Fruit fly (Drosophila melanogaster) whole organism, prepupa: Measurements from ENCODE around the gene CG7101.

ENCODE experiments used
- CG10669 ChIP-seq: fragments of 200-800 bp; sonication (Bioruptor generic); optimal IDR thresholded peaks from 3 replicates; lab custom pipeline; 2018; ENCODE audit warnings: missing biosample characterization, mild to moderate bottlenecking, missing genetic modification characterization, moderate library complexity
- CG11294 ChIP-seq: fragments of 200-800 bp; sonication (Bioruptor generic); IDR thresholded peaks from 2 replicates; pipeline ENCODE4 v1.3.6; 2022; ENCODE audit warnings: missing biosample characterization, missing genetic modification characterization
- CG11762 ChIP-seq: fragments of 200-800 bp; sonication (Bioruptor generic); optimal IDR thresholded peaks from 3 replicates; lab custom pipeline; 2016; ENCODE audit warnings: missing biosample characterization, missing genetic modification characterization; ENCODE audit not compliant: insufficient read depth
- CG11902 ChIP-seq: fragments of 200-800 bp; sonication (Bioruptor generic); optimal IDR thresholded peaks from 3 replicates; lab custom pipeline; 2016; ENCODE audit warnings: missing biosample characterization, missing genetic modification characterization
- CG1621 ChIP-seq: fragments of 200-800 bp; sonication (Bioruptor generic); optimal IDR thresholded peaks from 3 replicates; lab custom pipeline; 2018; ENCODE audit warnings: missing biosample characterization, mild to moderate bottlenecking, missing genetic modification characterization
- CG3032 ChIP-seq: fragments of 200-800 bp; optimal IDR thresholded peaks from 2 replicates; lab custom pipeline; 2019; ENCODE audit warnings: missing biosample characterization, mild to moderate bottlenecking, missing genetic modification characterization, moderate library complexity
- CG31627 ChIP-seq: fragments of 200-800 bp; sonication (Bioruptor generic); optimal IDR thresholded peaks from 3 replicates; lab custom pipeline; 2016; ENCODE audit warnings: missing biosample characterization, missing genetic modification characterization
- CG32006 ChIP-seq: fragments of 200-800 bp; sonication (Bioruptor generic); optimal IDR thresholded peaks from 3 replicates; lab custom pipeline; 2017; ENCODE audit warnings: missing biosample characterization, mild to moderate bottlenecking, missing genetic modification characterization
- CG3919 ChIP-seq: fragments of 200-800 bp; sonication (Bioruptor generic); optimal IDR thresholded peaks from 3 replicates; lab custom pipeline; 2016; ENCODE audit warnings: missing biosample characterization, missing genetic modification characterization
- CG6276 ChIP-seq: fragments of 200-800 bp; sonication (Bioruptor generic); optimal IDR thresholded peaks from 2 replicates; lab custom pipeline; 2017; ENCODE audit warnings: missing biosample characterization, mild to moderate bottlenecking, missing genetic modification characterization
- CG6792 ChIP-seq: fragments of 200-800 bp; sonication (Bioruptor generic); optimal IDR thresholded peaks from 3 replicates; lab custom pipeline; 2016; ENCODE audit warnings: missing biosample characterization, missing genetic modification characterization
- CG6854 ChIP-seq: fragments of 200-800 bp; sonication (Bioruptor generic); optimal IDR thresholded peaks from 2 replicates; lab custom pipeline; 2017; ENCODE audit warnings: missing biosample characterization, mild to moderate bottlenecking, missing genetic modification characterization
- CG8119 ChIP-seq: fragments of 200-800 bp; sonication (Bioruptor generic); IDR thresholded peaks from 3 replicates; pipeline ENCODE4 v1.3.6; 2022; ENCODE audit warnings: missing biosample characterization, missing genetic modification characterization
- CG8319 ChIP-seq: fragments of 200-800 bp; sonication (Bioruptor generic); optimal IDR thresholded peaks from 3 replicates; lab custom pipeline; 2016; ENCODE audit warnings: missing biosample characterization, missing genetic modification characterization
- CG8632 ChIP-seq: fragments of 200-800 bp; sonication (Bioruptor generic); optimal IDR thresholded peaks from 3 replicates; lab custom pipeline; 2016; ENCODE audit warnings: missing biosample characterization, missing genetic modification characterization
- CG9139 ChIP-seq: fragments of 200-800 bp; sonication (Bioruptor generic); optimal IDR thresholded peaks from 3 replicates; lab custom pipeline; 2017; ENCODE audit warnings: missing biosample characterization, mild to moderate bottlenecking, missing genetic modification characterization
- Eip75B ChIP-seq: fragments of 200-800 bp; sonication (Bioruptor generic); optimal IDR thresholded peaks from 3 replicates; lab custom pipeline; 2016; ENCODE audit warnings: missing biosample characterization, missing genetic modification characterization
- Eip78C ChIP-seq: fragments of 200-800 bp; sonication (Bioruptor generic); peaks from one replicate; lab custom pipeline; 2016; ENCODE audit warnings: missing biosample characterization, missing genetic modification characterization
- Ets21C ChIP-seq: fragments of 200-800 bp; sonication (Bioruptor generic); optimal IDR thresholded peaks from 3 replicates; lab custom pipeline; 2016; ENCODE audit warnings: missing biosample characterization, missing genetic modification characterization
- Ets96B ChIP-seq: fragments of 200-800 bp; optimal IDR thresholded peaks from 2 replicates; lab custom pipeline; 2019; ENCODE audit warnings: missing biosample characterization, mild to moderate bottlenecking, missing genetic modification characterization, moderate library complexity
- Hr38 ChIP-seq: sonication (Bioruptor generic); optimal IDR thresholded peaks from 2 replicates; lab custom pipeline; 2016; ENCODE audit warnings: missing biosample characterization, missing genetic modification characterization
- Sox14 ChIP-seq: fragments of 200-800 bp; sonication (Bioruptor generic); optimal IDR thresholded peaks from 3 replicates; lab custom pipeline; 2016; ENCODE audit warnings: missing biosample characterization, missing genetic modification characterization
- Sox15 ChIP-seq: fragments of 200-800 bp; sonication (Bioruptor generic); optimal IDR thresholded peaks from 3 replicates; lab custom pipeline; 2016; ENCODE audit warnings: missing biosample characterization, missing genetic modification characterization
- achi ChIP-seq: fragments of 200-800 bp; sonication (Bioruptor generic); optimal IDR thresholded peaks from 3 replicates; lab custom pipeline; 2016; ENCODE audit warnings: missing biosample characterization, missing genetic modification characterization
- acj6 ChIP-seq: fragments of 200-800 bp; sonication (Bioruptor generic); optimal IDR thresholded peaks from 3 replicates; lab custom pipeline; 2016; ENCODE audit warnings: missing biosample characterization, missing genetic modification characterization
- esn ChIP-seq: fragments of 200-800 bp; sonication (Bioruptor generic); optimal IDR thresholded peaks from 2 replicates; lab custom pipeline; 2016; ENCODE audit warnings: missing biosample characterization, mild to moderate bottlenecking, missing genetic modification characterization, moderate library complexity
- fd85E ChIP-seq: fragments of 200-800 bp; sonication (Bioruptor generic); optimal IDR thresholded peaks from 3 replicates; lab custom pipeline; 2016; ENCODE audit warnings: missing biosample characterization, missing genetic modification characterization
- fkh ChIP-seq: fragments of 200-800 bp; sonication (Bioruptor generic); optimal IDR thresholded peaks from 3 replicates; lab custom pipeline; 2017; ENCODE audit warnings: missing biosample characterization, mild to moderate bottlenecking, missing genetic modification characterization, moderate library complexity
- pdm3 ChIP-seq: fragments of 200-800 bp; sonication (Bioruptor generic); optimal IDR thresholded peaks from 3 replicates; lab custom pipeline; 2016; ENCODE audit warnings: missing biosample characterization, missing genetic modification characterization
- salr ChIP-seq, 2 experiments: fragments of 200-800 bp; sonication (Bioruptor generic); optimal IDR thresholded peaks; 3 replicates each; lab custom pipeline; 2016 to 2018; ENCODE audit warnings: missing biosample characterization in 2 of 2, missing genetic modification characterization in 2 of 2, mild to moderate bottlenecking in 1 of 2
- spab ChIP-seq: fragments of 200-800 bp; sonication (Bioruptor generic); optimal IDR thresholded peaks from 2 replicates; lab custom pipeline; 2017; ENCODE audit warnings: missing biosample characterization, mild to moderate bottlenecking, missing genetic modification characterization, missing genetic modification reagents
- ss ChIP-seq, 2 experiments: fragments of 200-800 bp; sonication (Bioruptor generic); optimal IDR thresholded peaks; 2 replicates in 1 of 2; 3 replicates in 1 of 2; lab custom pipeline; 2017 to 2018; ENCODE audit warnings: mild to moderate bottlenecking in 2 of 2, missing biosample characterization in 2 of 2, missing genetic modification characterization in 2 of 2, moderate library complexity in 1 of 2
- svp ChIP-seq: fragments of 200-800 bp; sonication (Bioruptor generic); peaks from one replicate; lab custom pipeline; 2016; ENCODE audit warnings: missing biosample characterization, missing genetic modification characterization
- topi ChIP-seq: fragments of 200-800 bp; sonication (Bioruptor generic); optimal IDR thresholded peaks from 3 replicates; lab custom pipeline; 2016; ENCODE audit warnings: missing biosample characterization, missing genetic modification characterization

Gene CG7101

DNA sequence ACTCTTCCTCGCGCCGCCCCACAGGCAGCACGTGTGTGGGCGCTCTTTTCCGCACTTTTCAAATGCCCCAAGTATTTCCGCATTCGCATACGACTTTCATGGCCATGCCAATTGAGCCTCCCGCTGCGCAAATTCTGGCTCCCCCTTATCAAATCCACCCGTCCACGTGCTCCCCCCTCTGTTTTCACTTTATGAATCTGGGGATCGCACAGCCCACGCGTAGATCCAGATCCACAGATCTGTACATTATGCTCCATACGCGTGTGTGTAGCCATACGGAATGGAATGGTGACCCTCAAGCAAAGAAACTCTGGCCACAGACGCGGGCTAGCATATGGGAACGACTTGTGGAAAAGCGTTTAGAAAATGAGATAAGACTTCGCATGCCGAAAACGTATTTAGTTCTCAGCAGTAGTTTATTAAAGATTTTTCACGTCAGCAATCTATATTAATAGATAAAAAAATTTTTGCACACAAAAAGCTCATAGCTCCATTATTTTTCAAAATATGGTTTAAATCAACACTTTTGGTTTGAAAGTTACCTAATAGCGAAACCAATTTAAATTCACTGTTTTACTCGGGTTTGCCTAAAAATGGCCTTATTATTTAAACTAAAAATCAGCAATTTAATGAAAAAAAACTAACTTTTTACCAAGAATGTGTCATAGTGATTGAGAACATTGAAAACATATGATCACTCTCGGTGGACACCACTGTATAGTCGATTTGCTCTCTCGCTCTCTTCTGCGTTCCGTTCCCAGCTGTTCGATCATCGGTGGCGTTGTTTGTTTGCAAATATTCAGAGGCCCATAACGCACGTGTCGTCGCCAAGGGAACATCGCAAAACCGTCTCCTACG lies 40.8 kb upstream of the CG7101 start (continued):
- TF ChIP-seq fd85E = no peak
- TF ChIP-seq svp (GFP tag; lab: Kevin White, UChicago) = peak; percentile 89
- TF ChIP-seq CG8119 (GFP tag; lab: Robert Waterston, UW) = peak; percentile 55; the same call in 2 of the 3 replicates
- peak; percentile 60 for TF ChIP-seq CG3919 (GFP tag; lab: Kevin White, UChicago)
- peak; percentile 30 for TF ChIP-seq Ets96B
- TF ChIP-seq Ets21C (GFP tag; lab: Kevin White, UChicago) = peak; percentile 44
- TF ChIP-seq esn (GFP tag; lab: Kevin White, UChicago) = peak; percentile 78
- TF ChIP-seq spab (GFP tag; lab: Kevin White, UChicago) = peak; percentile 40
- peak; percentile 62 for TF ChIP-seq CG8632 (GFP tag; lab: Kevin White, UChicago)
- TF ChIP-seq CG11294 (GFP tag; lab: Robert Waterston, UW) = no peak
- peak; percentile 49 for TF ChIP-seq Sox15 (GFP tag; lab: Kevin White, UChicago)
- TF ChIP-seq CG31627 (GFP tag; lab: Kevin White, UChicago) = peak; percentile 55
- TF ChIP-seq CG1621 = no peak
- TF ChIP-seq Eip75B (GFP tag; lab: Kevin White, UChicago) = peak; percentile 78
- TF ChIP-seq fkh (GFP tag; lab: Kevin White, UChicago) = peak; percentile 23
- TF ChIP-seq salr (GFP tag; optimal IDR thresholded peaks at IDR 0.05; lab: Kevin White, UChicago) = peak in 1 of 2 experiments; percentile 77
- TF ChIP-seq Hr38 (GFP tag; lab: Kevin White, UChicago) = no peak

DNA sequence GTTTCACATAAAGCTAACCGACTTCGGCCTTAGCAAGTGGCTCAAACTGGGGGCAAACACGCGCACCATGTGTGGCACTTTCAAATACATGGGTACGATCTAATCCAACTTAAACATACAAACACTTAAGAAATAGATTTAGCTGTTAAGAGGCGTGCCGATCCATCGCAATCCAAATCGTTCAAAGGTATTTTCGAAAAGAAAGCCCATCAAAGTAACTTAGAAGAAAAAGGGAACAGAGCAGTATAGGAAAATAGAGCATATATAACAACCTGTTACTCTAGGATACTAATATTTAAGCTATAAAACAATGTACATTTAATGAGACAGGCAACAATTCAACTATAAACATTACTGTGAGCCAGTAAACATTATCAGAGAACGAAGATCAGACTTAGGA lies 39.0 kb upstream of the CG7101 start, which contains the start of gene Atg101:
Gene Atg101 (plus strand): TSS at position 301 of the 400 bp plus-strand sequence.
- no peak for TF ChIP-seq CG6792 (GFP tag; lab: Kevin White, UChicago)
- TF ChIP-seq CG3032 = no peak
- TF ChIP-seq CG11294 (GFP tag; lab: Robert Waterston, UW) = no peak
- TF ChIP-seq fkh (GFP tag; lab: Kevin White, UChicago) = no peak
- TF ChIP-seq pdm3 (GFP tag; lab: Kevin White, UChicago) = no peak
- TF ChIP-seq esn (GFP tag; lab: Kevin White, UChicago) = no peak
- TF ChIP-seq svp (GFP tag; lab: Kevin White, UChicago) = no peak
- TF ChIP-seq acj6 (GFP tag; lab: Kevin White, UChicago) = no peak
- no peak for TF ChIP-seq Sox14 (GFP tag; lab: Kevin White, UChicago)
- no peak for TF ChIP-seq CG1621
- TF ChIP-seq CG6854 (GFP tag; lab: Kevin White, UChicago) = no peak
- TF ChIP-seq CG10669 (GFP tag; lab: Kevin White, UChicago) = no peak
- no peak for TF ChIP-seq achi (GFP tag; lab: Kevin White, UChicago)
- TF ChIP-seq CG8319 (GFP tag; lab: Kevin White, UChicago) = no peak
- TF ChIP-seq CG11762 = no peak
- TF ChIP-seq topi (GFP tag; lab: Kevin White, UChicago) = no peak
- TF ChIP-seq CG11902 (GFP tag; lab: Kevin White, UChicago) = no peak
- no peak for TF ChIP-seq CG6276 (GFP tag; lab: Kevin White, UChicago)
- TF ChIP-seq CG32006 (GFP tag; lab: Kevin White, UChicago) = no peak

dm6 chrX:18797567-18797966 lies 32.8 kb upstream of the CG7101 start, which contains the start of gene bnb:
Gene bnb (minus strand): TSS chrX:18797687.
- TF ChIP-seq CG9139 (GFP tag; lab: Kevin White, UChicago) = peak; percentile 3
- TF ChIP-seq Eip78C = peak; percentile 27
- peak in 1 of 2 experiments; percentile 14 for TF ChIP-seq ss (GFP tag; optimal IDR thresholded peaks at IDR 0.05; lab: Kevin White, UChicago)
- TF ChIP-seq fd85E = no peak
